Fruit fly (Drosophila melanogaster) whole organism, pupa: ENCODE results near the gene CG6901.

Source experiments
- CG10348 ChIP-seq: fragments of 200-800 bp; sonication (Bioruptor generic); IDR thresholded peaks from 2 replicates; pipeline ENCODE4 v1.3.6; 2022; ENCODE audit warnings: missing biosample characterization, missing genetic modification characterization
- CG12605 ChIP-seq: fragments of 200-800 bp; sonication (Bioruptor generic); IDR thresholded peaks from 2 replicates; pipeline ENCODE4 v1.3.6; 2022; ENCODE audit warnings: missing biosample characterization, missing genetic modification characterization
- CG13204 ChIP-seq: fragments of 200-800 bp; sonication (Bioruptor generic); optimal IDR thresholded peaks from 2 replicates; lab custom pipeline; 2018; ENCODE audit warnings: missing biosample characterization, mild to moderate bottlenecking, missing genetic modification characterization, moderate library complexity
- CG14655 ChIP-seq: fragments of 200-800 bp; sonication (Bioruptor generic); optimal IDR thresholded peaks from 3 replicates; lab custom pipeline; 2017; ENCODE audit warnings: mild to moderate bottlenecking, missing biosample characterization, missing genetic modification reagents, missing genetic modification characterization
- CG15710 ChIP-seq: fragments of 200-800 bp; sonication (Bioruptor generic); optimal IDR thresholded peaks from 2 replicates; lab custom pipeline; 2018; ENCODE audit warnings: missing biosample characterization, mild to moderate bottlenecking, missing genetic modification characterization, moderate library complexity
- CG17806 ChIP-seq: fragments of 200-800 bp; sonication (Bioruptor generic); optimal IDR thresholded peaks from 2 replicates; lab custom pipeline; 2018; ENCODE audit warnings: missing biosample characterization, mild to moderate bottlenecking, missing genetic modification characterization, moderate library complexity
- CG32121 ChIP-seq: fragments of 200-800 bp; sonication (Bioruptor generic); IDR thresholded peaks from 2 replicates; pipeline ENCODE4 v1.3.6; 2022; ENCODE audit warnings: missing biosample characterization, missing genetic modification characterization
- CG34367 ChIP-seq: fragments of 200-800 bp; sonication (Bioruptor generic); optimal IDR thresholded peaks from 2 replicates; lab custom pipeline; 2018; ENCODE audit warnings: missing biosample characterization, mild to moderate bottlenecking, missing genetic modification characterization
- CG4496 ChIP-seq: fragments of 200-800 bp; sonication (Bioruptor generic); IDR thresholded peaks from 3 replicates; pipeline ENCODE4 v1.3.6; 2022; ENCODE audit warnings: missing biosample characterization, missing genetic modification characterization
- CG8159 ChIP-seq: fragments of 200-800 bp; sonication (Bioruptor generic); optimal IDR thresholded peaks from 3 replicates; lab custom pipeline; 2018; ENCODE audit warnings: missing biosample characterization, mild to moderate bottlenecking, missing genetic modification characterization, moderate library complexity
- CG8301 ChIP-seq: fragments of 200-800 bp; sonication (Bioruptor generic); optimal IDR thresholded peaks from 2 replicates; lab custom pipeline; 2018; ENCODE audit warnings: missing biosample characterization, mild to moderate bottlenecking, missing genetic modification characterization
- CG9948 ChIP-seq: fragments of 200-800 bp; sonication (Bioruptor generic); optimal IDR thresholded peaks from 2 replicates; lab custom pipeline; 2018; ENCODE audit warnings: missing biosample characterization, mild to moderate bottlenecking, missing genetic modification characterization, moderate library complexity
- D1 ChIP-seq: fragments of 200-800 bp; sonication (Bioruptor generic); optimal IDR thresholded peaks from 2 replicates; lab custom pipeline; 2018; ENCODE audit warnings: missing biosample characterization, mild to moderate bottlenecking, missing genetic modification characterization, moderate library complexity
- EcR ChIP-seq: fragments of 200-800 bp; sonication (Bioruptor generic); optimal IDR thresholded peaks from 3 replicates; lab custom pipeline; 2019; ENCODE audit warnings: missing biosample characterization, missing genetic modification characterization, mild to moderate bottlenecking, moderate library complexity, missing genetic modification reagents
- Ets98B ChIP-seq: fragments of 200-800 bp; sonication (Bioruptor generic); IDR thresholded peaks from 2 replicates; pipeline ENCODE4 v1.3.6; 2022; ENCODE audit warnings: missing biosample characterization, missing genetic modification characterization
- Pif1A ChIP-seq: fragments of 200-800 bp; sonication (Bioruptor generic); optimal IDR thresholded peaks from 3 replicates; lab custom pipeline; 2016; ENCODE audit warnings: missing biosample characterization, missing genetic modification characterization
- Pif1B ChIP-seq: fragments of 200-800 bp; sonication (Bioruptor generic); optimal IDR thresholded peaks from 3 replicates; lab custom pipeline; 2016; ENCODE audit warnings: missing biosample characterization, missing genetic modification characterization
- Snoo ChIP-seq: fragments of 200-800 bp; sonication (Bioruptor generic); optimal IDR thresholded peaks from 3 replicates; lab custom pipeline; 2017; ENCODE audit warnings: missing biosample characterization, mild to moderate bottlenecking, missing genetic modification characterization, inconsistent platforms
- fd96Ca ChIP-seq: fragments of 200-800 bp; sonication (Bioruptor generic); IDR thresholded peaks from 3 replicates; pipeline ENCODE4 v1.3.6; 2022; ENCODE audit warnings: missing biosample characterization, missing genetic modification characterization
- gl ChIP-seq: fragments of 200-800 bp; sonication (Bioruptor generic); optimal IDR thresholded peaks from 2 replicates; lab custom pipeline; 2018; ENCODE audit warnings: missing biosample characterization, mild to moderate bottlenecking, missing genetic modification characterization
- rn ChIP-seq: fragments of 200-800 bp; sonication (Bioruptor generic); IDR thresholded peaks from 2 replicates; pipeline ENCODE4 v1.3.6; 2022; ENCODE audit warnings: missing biosample characterization, missing genetic modification characterization

CG6901 gene

dm6 chr3R:16337863-16338262 is 14.6 kb downstream of the CG6901 start:
- TF ChIP-seq CG4496 (GFP tag; lab: Robert Waterston, UW): no peak
- no peak for TF ChIP-seq EcR (GFP tag; lab: Kevin White, UChicago)
- TF ChIP-seq gl: no peak
- no peak for TF ChIP-seq Pif1B
- TF ChIP-seq CG10348: no peak
- TF ChIP-seq Snoo (tag; lab: Kevin White, UChicago): no peak
- TF ChIP-seq CG8301 (tag; lab: Kevin White, UChicago): no peak
- no peak for TF ChIP-seq CG15710 (tag; lab: Kevin White, UChicago)
- no peak for TF ChIP-seq CG13204
- TF ChIP-seq CG14655 (GFP tag; lab: Kevin White, UChicago): no peak
- TF ChIP-seq CG12605 (GFP tag; lab: Robert Waterston, UW): no peak
- TF ChIP-seq Ets98B (GFP tag; lab: Robert Waterston, UW): no peak
- TF ChIP-seq, all 21 proteins: peak for 0

- TF ChIP-seq EcR (GFP tag; lab: Kevin White, UChicago) (peak; percentile 29), Ets98B (GFP tag; lab: Robert Waterston, UW) (0 out of 2 replicates have a peak, but pooled peaks have one; percentile 25), CG8159 (tag; lab: Kevin White, UChicago) (no peak)
These were observed 15.1 kb downstream of the CG6901 start for dm6 chr3R:16338342-16338741.

- TF ChIP-seq EcR (GFP tag; lab: Kevin White, UChicago): no peak
- no peak for TF ChIP-seq fd96Ca
- no peak for TF ChIP-seq CG13204
- TF ChIP-seq Snoo (tag; lab: Kevin White, UChicago): no peak
These were observed 16.3 kb downstream of the CG6901 start, which contains the start of gene Sulf1 for dm6 chr3R:16339475-16339874. Gene Sulf1, minus strand, starts transcription at chr3R:16339575.

- TF ChIP-seq CG15710 (tag; lab: Kevin White, UChicago) (peak; percentile 4), CG13204 (peak; percentile 30), CG17806 (tag; lab: Kevin White, UChicago) (no peak), Pif1B (no peak), CG10348 (no peak), gl (peak; percentile 51), EcR (GFP tag; lab: Kevin White, UChicago) (no peak), CG34367 (tag; lab: Kevin White, UChicago) (no peak), Pif1A (GFP tag; lab: Kevin White, UChicago) (no peak), CG32121 (GFP tag; lab: Robert Waterston, UW) (peak; percentile 20; the same call in 1 of the 2 replicates), rn (GFP tag; lab: Robert Waterston, UW) (no peak), CG8301 (tag; lab: Kevin White, UChicago) (no peak), CG12605 (GFP tag; lab: Robert Waterston, UW) (no peak), CG9948 (no peak), fd96Ca (no peak), CG14655 (GFP tag; lab: Kevin White, UChicago) (no peak), Ets98B (GFP tag; lab: Robert Waterston, UW) (peak; percentile 17; the same call in 1 of the 2 replicates), CG8159 (tag; lab: Kevin White, UChicago) (no peak), Snoo (tag; lab: Kevin White, UChicago) (no peak), CG4496 (GFP tag; lab: Robert Waterston, UW) (0 out of 3 replicates have a peak, but pooled peaks have one; percentile 44), D1 (no peak)
These were observed 17.4 kb downstream of the CG6901 start for dm6 chr3R:16340610-16341009.

- no peak for TF ChIP-seq Pif1A (GFP tag; lab: Kevin White, UChicago)
- peak; percentile 75 for TF ChIP-seq CG8159 (tag; lab: Kevin White, UChicago)
- TF ChIP-seq CG34367 (tag; lab: Kevin White, UChicago): peak; percentile 35
- peak; percentile 47; the same call in 2 of the 3 replicates for TF ChIP-seq CG4496 (GFP tag; lab: Robert Waterston, UW)
- TF ChIP-seq CG13204: no peak
- TF ChIP-seq EcR (GFP tag; lab: Kevin White, UChicago): no peak
- no peak for TF ChIP-seq CG12605 (GFP tag; lab: Robert Waterston, UW)
- TF ChIP-seq CG32121 (GFP tag; lab: Robert Waterston, UW): 0 out of 2 replicates have a peak, but pooled peaks have one; percentile 14
- peak; percentile 69 for TF ChIP-seq Snoo (tag; lab: Kevin White, UChicago)
- peak; percentile 42; the same call in 1 of the 2 replicates for TF ChIP-seq Ets98B (GFP tag; lab: Robert Waterston, UW)
- no peak for TF ChIP-seq gl
- peak; percentile 57 for TF ChIP-seq CG17806 (tag; lab: Kevin White, UChicago)
- TF ChIP-seq CG14655 (GFP tag; lab: Kevin White, UChicago): no peak
- TF ChIP-seq D1: no peak
- TF ChIP-seq Pif1B: no peak
- TF ChIP-seq CG8301 (tag; lab: Kevin White, UChicago): peak; percentile 29
- no peak for TF ChIP-seq CG10348
- TF ChIP-seq rn (GFP tag; lab: Robert Waterston, UW): no peak
- no peak for TF ChIP-seq fd96Ca
- TF ChIP-seq CG9948: peak; percentile 32
- TF ChIP-seq CG15710 (tag; lab: Kevin White, UChicago): peak; percentile 69
These were observed 18.7 kb downstream of the CG6901 start, which contains the start of the genes SF2 and pad for dm6 chr3R:16341817-16342374. Gene SF2, minus strand, starts transcription at chr3R:16341988. Gene pad, plus strand, starts transcription at chr3R:16342318.

- TF ChIP-seq EcR (GFP tag; lab: Kevin White, UChicago) (no peak), Ets98B (GFP tag; lab: Robert Waterston, UW) (no peak), gl (no peak), CG12605 (GFP tag; lab: Robert Waterston, UW) (no peak), CG34367 (tag; lab: Kevin White, UChicago) (no peak), D1 (no peak), CG4496 (GFP tag; lab: Robert Waterston, UW) (no peak), rn (GFP tag; lab: Robert Waterston, UW) (no peak), CG13204 (no peak), CG14655 (GFP tag; lab: Kevin White, UChicago) (no peak), Snoo (tag; lab: Kevin White, UChicago) (no peak), CG17806 (tag; lab: Kevin White, UChicago) (no peak), CG9948 (no peak), Pif1B (no peak)
These were observed 24.5 kb downstream of the CG6901 start for dm6 chr3R:16347626-16348264.
